Fruit fly (Drosophila melanogaster) whole organism, pupa: ENCODE data around the gene BOD1.

ENCODE experiments used
- CG10348 ChIP-seq: fragments of 200-800 bp; sonication (Bioruptor generic); IDR thresholded peaks from 2 replicates; pipeline ENCODE4 v1.3.6; 2022; ENCODE audit warnings: missing biosample characterization, missing genetic modification characterization
- CG12605 ChIP-seq: fragments of 200-800 bp; sonication (Bioruptor generic); IDR thresholded peaks from 2 replicates; pipeline ENCODE4 v1.3.6; 2022; ENCODE audit warnings: missing biosample characterization, missing genetic modification characterization
- CG13204 ChIP-seq: fragments of 200-800 bp; sonication (Bioruptor generic); optimal IDR thresholded peaks from 2 replicates; lab custom pipeline; 2018; ENCODE audit warnings: missing biosample characterization, mild to moderate bottlenecking, missing genetic modification characterization, moderate library complexity
- CG14655 ChIP-seq: fragments of 200-800 bp; sonication (Bioruptor generic); optimal IDR thresholded peaks from 3 replicates; lab custom pipeline; 2017; ENCODE audit warnings: mild to moderate bottlenecking, missing biosample characterization, missing genetic modification reagents, missing genetic modification characterization
- CG15710 ChIP-seq: fragments of 200-800 bp; sonication (Bioruptor generic); optimal IDR thresholded peaks from 2 replicates; lab custom pipeline; 2018; ENCODE audit warnings: missing biosample characterization, mild to moderate bottlenecking, missing genetic modification characterization, moderate library complexity
- CG17806 ChIP-seq: fragments of 200-800 bp; sonication (Bioruptor generic); optimal IDR thresholded peaks from 2 replicates; lab custom pipeline; 2018; ENCODE audit warnings: missing biosample characterization, mild to moderate bottlenecking, missing genetic modification characterization, moderate library complexity
- CG32121 ChIP-seq: fragments of 200-800 bp; sonication (Bioruptor generic); IDR thresholded peaks from 2 replicates; pipeline ENCODE4 v1.3.6; 2022; ENCODE audit warnings: missing biosample characterization, missing genetic modification characterization
- CG34367 ChIP-seq: fragments of 200-800 bp; sonication (Bioruptor generic); optimal IDR thresholded peaks from 2 replicates; lab custom pipeline; 2018; ENCODE audit warnings: missing biosample characterization, mild to moderate bottlenecking, missing genetic modification characterization
- CG4496 ChIP-seq: fragments of 200-800 bp; sonication (Bioruptor generic); IDR thresholded peaks from 3 replicates; pipeline ENCODE4 v1.3.6; 2022; ENCODE audit warnings: missing biosample characterization, missing genetic modification characterization
- CG8159 ChIP-seq: fragments of 200-800 bp; sonication (Bioruptor generic); optimal IDR thresholded peaks from 3 replicates; lab custom pipeline; 2018; ENCODE audit warnings: missing biosample characterization, mild to moderate bottlenecking, missing genetic modification characterization, moderate library complexity
- CG8301 ChIP-seq: fragments of 200-800 bp; sonication (Bioruptor generic); optimal IDR thresholded peaks from 2 replicates; lab custom pipeline; 2018; ENCODE audit warnings: missing biosample characterization, mild to moderate bottlenecking, missing genetic modification characterization
- CG9948 ChIP-seq: fragments of 200-800 bp; sonication (Bioruptor generic); optimal IDR thresholded peaks from 2 replicates; lab custom pipeline; 2018; ENCODE audit warnings: missing biosample characterization, mild to moderate bottlenecking, missing genetic modification characterization, moderate library complexity
- EcR ChIP-seq: fragments of 200-800 bp; sonication (Bioruptor generic); optimal IDR thresholded peaks from 3 replicates; lab custom pipeline; 2019; ENCODE audit warnings: missing biosample characterization, missing genetic modification characterization, mild to moderate bottlenecking, moderate library complexity, missing genetic modification reagents
- Ets98B ChIP-seq: fragments of 200-800 bp; sonication (Bioruptor generic); IDR thresholded peaks from 2 replicates; pipeline ENCODE4 v1.3.6; 2022; ENCODE audit warnings: missing biosample characterization, missing genetic modification characterization
- Pif1A ChIP-seq: fragments of 200-800 bp; sonication (Bioruptor generic); optimal IDR thresholded peaks from 3 replicates; lab custom pipeline; 2016; ENCODE audit warnings: missing biosample characterization, missing genetic modification characterization
- Pif1B ChIP-seq: fragments of 200-800 bp; sonication (Bioruptor generic); optimal IDR thresholded peaks from 3 replicates; lab custom pipeline; 2016; ENCODE audit warnings: missing biosample characterization, missing genetic modification characterization
- Snoo ChIP-seq: fragments of 200-800 bp; sonication (Bioruptor generic); optimal IDR thresholded peaks from 3 replicates; lab custom pipeline; 2017; ENCODE audit warnings: missing biosample characterization, mild to moderate bottlenecking, missing genetic modification characterization, inconsistent platforms
- fd96Ca ChIP-seq: fragments of 200-800 bp; sonication (Bioruptor generic); IDR thresholded peaks from 3 replicates; pipeline ENCODE4 v1.3.6; 2022; ENCODE audit warnings: missing biosample characterization, missing genetic modification characterization
- gl ChIP-seq: fragments of 200-800 bp; sonication (Bioruptor generic); optimal IDR thresholded peaks from 2 replicates; lab custom pipeline; 2018; ENCODE audit warnings: missing biosample characterization, mild to moderate bottlenecking, missing genetic modification characterization
- rn ChIP-seq: fragments of 200-800 bp; sonication (Bioruptor generic); IDR thresholded peaks from 2 replicates; pipeline ENCODE4 v1.3.6; 2022; ENCODE audit warnings: missing biosample characterization, missing genetic modification characterization

The BOD1 gene

DNA sequence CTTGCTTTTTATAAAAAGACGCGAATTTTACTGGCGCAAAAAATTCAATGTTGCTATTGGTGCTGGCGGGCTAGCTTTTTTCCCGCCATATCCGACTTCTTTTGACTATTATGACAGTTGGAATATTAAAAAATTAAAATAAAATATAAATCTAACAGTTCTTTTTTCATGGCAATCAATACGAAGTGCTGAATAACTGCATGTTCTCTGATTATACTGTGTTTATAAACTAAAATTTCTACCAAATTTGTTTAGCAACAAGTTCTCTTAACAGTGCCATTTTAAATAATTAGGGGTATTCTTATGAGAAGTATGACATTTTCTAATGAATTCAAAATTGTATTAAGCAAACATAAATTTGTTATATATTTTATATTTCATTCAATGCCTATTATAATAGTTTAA, 18.7 kb upstream of the BOD1 start, which contains the start of gene Boh1:
Boh1 (minus strand) TSS at position 76 of the 405 bp plus-strand sequence.
- TF ChIP-seq Snoo (tag; lab: Kevin White, UChicago) (peak; percentile 39), Ets98B (GFP tag; lab: Robert Waterston, UW) (no peak), CG10348 (GFP tag; lab: Robert Waterston, UW) (no peak), CG8159 (tag; lab: Kevin White, UChicago) (peak; percentile 46)

DNA sequence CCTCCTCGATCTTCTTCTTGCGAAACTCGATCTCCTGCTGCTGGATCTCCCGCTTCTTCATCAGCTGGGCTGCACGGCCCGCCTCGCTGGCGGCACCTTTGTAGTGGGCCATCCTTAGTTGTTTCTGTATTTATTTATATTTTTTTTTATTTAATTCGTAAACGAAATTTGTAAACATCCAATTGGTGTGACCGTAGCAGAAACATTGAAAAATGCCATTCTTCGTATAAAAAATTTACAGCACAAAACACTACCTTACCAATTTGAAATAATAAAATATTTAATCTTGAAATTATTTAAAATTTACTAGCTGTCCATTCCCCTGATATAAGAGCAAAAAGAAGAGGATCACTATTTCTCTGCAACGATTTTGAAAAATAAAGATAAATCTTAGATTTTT, 17.2 kb upstream of the BOD1 start, which contains the start of gene CG12259:
CG12259 (minus strand) TSS at position 207 of the 400 bp plus-strand sequence.
- TF ChIP-seq CG12605 (GFP tag; lab: Robert Waterston, UW) (no peak), CG10348 (GFP tag; lab: Robert Waterston, UW) (no peak), CG14655 (no peak), EcR (no peak), Ets98B (GFP tag; lab: Robert Waterston, UW) (no peak), CG17806 (no peak), CG15710 (tag; lab: Kevin White, UChicago) (no peak)

DNA sequence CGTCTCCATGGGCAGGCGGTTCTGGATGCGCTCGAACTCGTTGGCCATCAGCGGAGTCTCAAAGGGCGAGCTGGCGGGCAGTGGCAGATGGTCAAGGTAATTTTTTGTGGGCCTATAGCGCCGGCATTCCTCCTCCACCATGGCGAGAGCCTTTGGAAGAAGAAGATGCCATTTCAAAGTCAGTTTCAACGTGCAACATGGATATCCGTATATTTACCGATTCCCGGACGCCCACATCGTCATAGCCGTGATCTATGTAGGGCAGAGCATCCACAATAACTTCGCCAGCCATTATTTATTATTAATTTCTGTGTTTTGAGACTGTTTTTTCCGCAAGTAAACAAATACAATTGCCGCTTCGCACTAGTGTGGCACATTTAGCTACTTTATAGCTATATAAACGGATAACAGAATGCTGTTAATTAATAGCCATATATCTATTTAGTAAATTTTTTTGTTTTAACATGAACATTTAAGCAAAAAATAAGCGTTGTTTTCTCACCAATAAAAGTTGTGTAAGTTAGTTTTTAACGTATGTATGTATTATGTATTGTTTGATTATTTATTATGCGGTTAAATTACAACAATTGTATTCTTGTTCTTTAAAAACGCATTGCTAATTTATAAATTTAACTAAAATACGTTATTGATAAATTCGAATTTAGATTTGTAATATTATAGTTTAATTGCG, 15.9 kb upstream of the BOD1 start, which contains the start of gene BCAS2:
BCAS2 (minus strand) TSS at position 375 of the 691 bp plus-strand sequence.
- TF ChIP-seq CG14655, result no peak
- TF ChIP-seq CG12605 (GFP tag; lab: Robert Waterston, UW), result no peak
- TF ChIP-seq CG17806, result no peak
- TF ChIP-seq rn (GFP tag; lab: Robert Waterston, UW), result no peak
- TF ChIP-seq Ets98B (GFP tag; lab: Robert Waterston, UW), result no peak
- TF ChIP-seq CG32121 (GFP tag; lab: Robert Waterston, UW), result no peak
- no peak for TF ChIP-seq Pif1A (GFP tag; lab: Kevin White, UChicago)
- TF ChIP-seq gl (tag; lab: Kevin White, UChicago), result no peak
- TF ChIP-seq CG13204 (GFP tag; lab: Kevin White, UChicago), result no peak
- no peak for TF ChIP-seq CG15710 (tag; lab: Kevin White, UChicago)
- TF ChIP-seq Snoo (tag; lab: Kevin White, UChicago), result no peak
- no peak for TF ChIP-seq fd96Ca (GFP tag; lab: Robert Waterston, UW)
- TF ChIP-seq CG8159 (tag; lab: Kevin White, UChicago), result no peak
- no peak for TF ChIP-seq CG4496 (GFP tag; lab: Robert Waterston, UW)
- no peak for TF ChIP-seq CG10348 (GFP tag; lab: Robert Waterston, UW)
- TF ChIP-seq, all 21 proteins: peak for 0

DNA sequence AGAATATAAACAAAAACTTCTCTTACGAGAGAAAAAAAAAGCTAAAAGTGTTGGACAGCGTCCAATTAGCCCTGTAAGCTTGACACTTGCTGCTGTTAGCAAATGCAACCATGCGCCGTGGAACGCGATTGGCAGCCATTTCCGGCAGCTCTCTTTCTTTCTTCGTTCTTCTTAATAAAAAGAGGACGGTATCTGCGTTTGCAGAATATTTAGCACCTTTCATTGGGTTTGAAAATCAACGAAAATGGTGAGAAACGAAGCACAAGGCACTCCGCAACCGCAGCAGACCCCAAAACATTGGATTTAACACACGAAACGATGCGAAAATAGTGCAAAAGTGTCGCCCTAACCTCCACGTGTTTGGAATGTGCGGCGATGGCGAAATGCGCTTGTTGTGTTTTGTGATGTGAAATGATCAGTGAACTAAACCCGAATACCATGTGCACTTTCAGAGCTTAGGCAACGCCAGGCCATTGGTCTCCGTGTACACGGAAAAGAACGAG, 15.3 kb upstream of the BOD1 start, which contains the start of gene RpL4:
RpL4 (plus strand) TSS at position 149 of the 503 bp plus-strand sequence.
- TF ChIP-seq EcR (no peak), Snoo (tag; lab: Kevin White, UChicago) (peak; percentile 92), CG4496 (GFP tag; lab: Robert Waterston, UW) (peak; percentile 85), Ets98B (GFP tag; lab: Robert Waterston, UW) (peak; percentile 59), CG13204 (GFP tag; lab: Kevin White, UChicago) (no peak), fd96Ca (GFP tag; lab: Robert Waterston, UW) (peak; percentile 6; the same call in 1 of the 3 replicates), CG32121 (GFP tag; lab: Robert Waterston, UW) (0 out of 2 replicates have a peak, but pooled peaks have one; percentile 40), CG14655 (no peak), rn (GFP tag; lab: Robert Waterston, UW) (peak; percentile 62; the same call in 1 of the 2 replicates), gl (tag; lab: Kevin White, UChicago) (peak; percentile 8), CG8159 (tag; lab: Kevin White, UChicago) (peak; percentile 47), CG10348 (GFP tag; lab: Robert Waterston, UW) (no peak), CG12605 (GFP tag; lab: Robert Waterston, UW) (peak; percentile 67; the same call in 1 of the 2 replicates), CG34367 (tag; lab: Kevin White, UChicago) (peak; percentile 80), CG8301 (tag; lab: Kevin White, UChicago) (no peak), CG9948 (tag; lab: Kevin White, UChicago) (peak; percentile 3), Pif1A (GFP tag; lab: Kevin White, UChicago) (peak; percentile 76), Pif1B (GFP tag; lab: Kevin White, UChicago) (peak; percentile 40), CG15710 (tag; lab: Kevin White, UChicago) (peak; percentile 65), CG17806 (no peak)

DNA sequence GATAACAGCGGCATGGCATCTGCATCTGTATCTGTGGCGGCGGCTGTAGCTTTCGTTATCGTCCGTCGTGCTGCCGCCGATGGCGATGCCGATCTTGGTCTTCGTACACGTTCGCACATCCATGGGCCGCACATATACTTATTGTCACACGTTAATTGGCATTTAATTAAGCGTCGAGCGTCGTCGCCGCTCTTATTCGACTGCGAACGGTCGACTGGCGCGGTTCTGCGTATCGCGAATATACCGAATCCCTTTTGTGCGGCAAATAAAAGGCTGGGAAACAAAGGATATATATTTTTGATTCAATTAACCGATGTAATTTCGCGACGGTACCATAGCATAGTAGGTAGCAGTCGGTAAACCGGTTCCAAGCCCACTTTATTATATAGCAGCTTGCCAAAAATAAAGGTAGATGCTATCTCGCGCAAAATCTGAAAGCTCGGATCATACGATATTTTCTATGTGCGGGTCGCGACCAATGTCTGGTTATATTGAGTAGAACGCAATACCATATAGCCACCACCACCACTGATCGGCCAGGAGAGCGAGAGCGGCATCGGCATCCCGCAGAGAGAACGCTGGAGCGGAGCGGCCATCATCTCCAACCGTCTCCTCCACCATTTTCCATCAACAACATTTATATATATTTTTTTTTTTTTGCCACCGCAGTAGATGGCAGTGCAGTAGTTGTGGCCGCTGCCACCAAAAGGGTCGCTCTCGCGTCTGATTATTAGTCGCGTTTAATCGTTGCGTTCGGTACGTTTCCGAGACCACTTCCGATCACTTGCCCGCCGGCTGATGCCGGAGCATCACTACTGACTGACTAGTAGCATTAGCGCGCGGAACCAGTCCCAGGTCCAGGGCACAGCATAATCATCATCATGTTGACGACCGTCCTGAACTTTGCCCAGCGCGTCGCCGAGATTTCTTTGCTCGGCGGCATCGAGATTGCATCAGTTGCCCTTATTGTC, 12.8 kb upstream of the BOD1 start, which contains the start of gene mino:
mino (plus strand) TSS at position 192 of the 971 bp plus-strand sequence.
- TF ChIP-seq fd96Ca (GFP tag; lab: Robert Waterston, UW) (no peak), CG32121 (GFP tag; lab: Robert Waterston, UW) (peak; percentile 45; the same call in 1 of the 2 replicates), Ets98B (GFP tag; lab: Robert Waterston, UW) (peak; percentile 25; the same call in 1 of the 2 replicates), Pif1A (GFP tag; lab: Kevin White, UChicago) (peak; percentile 27), gl (tag; lab: Kevin White, UChicago) (peak; percentile 79), CG4496 (GFP tag; lab: Robert Waterston, UW) (no peak), CG13204 (GFP tag; lab: Kevin White, UChicago) (peak; percentile 95), Pif1B (GFP tag; lab: Kevin White, UChicago) (peak; percentile 23), CG8301 (tag; lab: Kevin White, UChicago) (no peak), CG12605 (GFP tag; lab: Robert Waterston, UW) (peak; percentile 28)
